Fruit fly (Drosophila melanogaster): ENCODE measurements around the gene Phf7.

DNA sequence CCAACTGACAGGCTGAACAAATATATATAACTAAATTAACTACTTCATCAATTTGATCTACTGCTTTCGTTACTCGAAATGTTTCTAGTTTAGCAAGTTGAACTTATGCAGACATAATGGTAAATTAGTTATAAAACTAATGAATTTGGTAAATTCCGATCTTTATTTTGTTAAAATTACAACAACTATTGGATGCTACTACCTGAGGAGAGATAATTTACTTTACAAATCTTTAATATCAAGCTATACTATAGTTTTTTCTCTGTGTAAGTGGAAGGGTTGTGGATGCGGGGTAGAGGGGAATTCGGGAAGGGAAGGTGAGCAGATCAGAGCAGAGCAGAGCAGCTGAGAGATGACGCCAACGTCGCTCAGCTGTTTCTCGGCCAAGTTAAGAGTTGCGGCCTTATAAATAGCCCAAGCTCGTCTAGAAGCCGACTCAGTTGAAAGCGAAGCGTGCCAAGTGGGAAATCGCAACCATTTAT, 17.9 kb downstream of the Phf7 start, which contains the start of gene aspr:
- TF ChIP-seq CG8478 (optimal IDR thresholded peaks at IDR 0.05) (no peak), Dll (optimal IDR thresholded peaks at IDR 0.05) (no peak), usp (GFP tag; optimal IDR thresholded peaks at IDR 0.05) (no peak), EcR (GFP tag; optimal IDR thresholded peaks at IDR 0.05) (no peak)
